Fruit fly (Drosophila melanogaster): Measurements from ENCODE around the gene Reph.

Reph gene

DNA sequence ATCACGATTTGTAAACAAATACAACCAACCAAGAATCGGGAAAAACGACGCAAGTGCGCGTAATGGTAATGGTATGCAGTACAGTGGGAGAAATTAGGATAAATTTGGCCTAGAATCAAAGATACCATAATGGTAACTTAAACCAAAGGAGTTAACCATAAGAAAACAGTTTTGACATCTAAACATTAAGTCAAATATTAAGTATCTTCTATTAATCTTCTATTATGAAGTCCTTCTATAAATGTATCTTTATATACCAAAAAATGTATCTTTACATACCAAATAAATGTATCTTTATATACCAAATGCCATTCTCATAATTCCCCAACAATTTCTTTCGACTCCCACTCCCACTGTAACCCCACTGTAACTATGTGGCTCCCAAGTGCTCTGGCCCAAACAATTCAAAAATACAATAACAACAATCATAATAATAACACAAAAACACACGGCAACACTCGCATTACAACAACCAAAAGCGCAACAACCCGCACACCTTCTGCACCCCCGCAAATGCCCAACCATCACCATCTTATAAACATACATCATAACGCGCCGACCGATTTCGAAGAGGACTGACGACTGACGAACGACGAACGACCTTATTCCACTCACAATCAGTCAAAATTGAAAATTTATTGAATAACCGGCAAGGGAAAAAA, 52.3 kb downstream of the Reph start (continued):
- TF ChIP-seq CG17385 (GFP tag; optimal IDR thresholded peaks at IDR 0.05), result peak; percentile 22
- TF ChIP-seq Bdp1 (GFP tag; optimal IDR thresholded peaks at IDR 0.05), result no peak
- TF ChIP-seq CG12942 (GFP tag; optimal IDR thresholded peaks at IDR 0.05), result no peak
- no peak for TF ChIP-seq H2.0 (GFP tag; IDR thresholded peaks at IDR 0.05)
- no peak for TF ChIP-seq CG13775 (GFP tag; optimal IDR thresholded peaks at IDR 0.05)
- TF ChIP-seq YL-1 (GFP tag; optimal IDR thresholded peaks at IDR 0.05), result no peak
- TF ChIP-seq Gsc (GFP tag; IDR thresholded peaks at IDR 0.05), result no peak
- no peak for TF ChIP-seq CG4617 (GFP tag; optimal IDR thresholded peaks at IDR 0.05; ENCODE audit: borderline replicate concordance)
- TF ChIP-seq Dip2 (GFP tag; IDR thresholded peaks at IDR 0.05), result no peak; the same call in 1 of the 2 replicates
- peak; percentile 21 for TF ChIP-seq CG14710 (tag; optimal IDR thresholded peaks at IDR 0.05)
- TF ChIP-seq CG18764 (GFP tag; optimal IDR thresholded peaks at IDR 0.05), result no peak
- peak; percentile 54 for TF ChIP-seq CG11504 (tag; optimal IDR thresholded peaks at IDR 0.05)
- no peak for TF ChIP-seq B-H2 (GFP tag; optimal IDR thresholded peaks at IDR 0.05)
- TF ChIP-seq wek (GFP tag; optimal IDR thresholded peaks at IDR 0.05), result no peak
- TF ChIP-seq Drgx (GFP tag; IDR thresholded peaks at IDR 0.05), result no peak
- TF ChIP-seq CG1602 (GFP tag; optimal IDR thresholded peaks at IDR 0.05), result no peak
- TF ChIP-seq CG10654 (GFP tag; optimal IDR thresholded peaks at IDR 0.05), result no peak
- TF ChIP-seq CG30403 (GFP tag; optimal IDR thresholded peaks at IDR 0.05), result peak; percentile 2
- no peak for TF ChIP-seq maf-S (GFP tag; optimal IDR thresholded peaks at IDR 0.05)
- no peak for TF ChIP-seq gsb-n (tag; optimal IDR thresholded peaks at IDR 0.05)
- no peak for TF ChIP-seq gsb (GFP tag; IDR thresholded peaks at IDR 0.05)
- TF ChIP-seq CG3407 (GFP tag; optimal IDR thresholded peaks at IDR 0.05), result no peak
- no peak for TF ChIP-seq tna (GFP tag; IDR thresholded peaks at IDR 0.05; ENCODE audit: partially characterized antibody)
- TF ChIP-seq CG33557 (GFP tag; optimal IDR thresholded peaks at IDR 0.05), result peak; percentile 2
- no peak for TF ChIP-seq vvl (GFP tag; IDR thresholded peaks at IDR 0.05)
- TF ChIP-seq lab (GFP tag; optimal IDR thresholded peaks at IDR 0.05), result no peak
- TF ChIP-seq Hr78 (GFP tag; optimal IDR thresholded peaks at IDR 0.05), result no peak
- no peak for TF ChIP-seq CG16813 (GFP tag; IDR thresholded peaks at IDR 0.05; ENCODE audit: partially characterized antibody)
- no peak for TF ChIP-seq Doc2 (GFP tag; IDR thresholded peaks at IDR 0.05)
- no peak for TF ChIP-seq eyg (GFP tag; optimal IDR thresholded peaks at IDR 0.05)
- no peak for TF ChIP-seq lilli (GFP tag; optimal IDR thresholded peaks at IDR 0.05)
- no peak for TF ChIP-seq scrt (GFP tag; optimal IDR thresholded peaks at IDR 0.05)
- TF ChIP-seq CG6175 (GFP tag; IDR thresholded peaks at IDR 0.05), result no peak
- no peak for TF ChIP-seq abd-A (tag; optimal IDR thresholded peaks at IDR 0.05)
- TF ChIP-seq CG17328 (GFP tag; IDR thresholded peaks at IDR 0.05), result 0 out of 2 replicates have a peak, but pooled peaks have one; percentile 6
- peak; percentile 46 for TF ChIP-seq fd96Cb (tag; optimal IDR thresholded peaks at IDR 0.05)
- TF ChIP-seq hbn (GFP tag; IDR thresholded peaks at IDR 0.05; ENCODE audit: partially characterized antibody), result no peak
- no peak for TF ChIP-seq CG14014 (GFP tag; IDR thresholded peaks at IDR 0.05)
- no peak for TF ChIP-seq h (optimal IDR thresholded peaks at IDR 0.05)
- no peak for TF ChIP-seq CTCF (GFP tag; optimal IDR thresholded peaks at IDR 0.05)
- no peak for TF ChIP-seq Fer3 (tag; optimal IDR thresholded peaks at IDR 0.05)
- TF ChIP-seq NC2β (GFP tag; optimal IDR thresholded peaks at IDR 0.05), result no peak
- no peak for TF ChIP-seq Dad (GFP tag; optimal IDR thresholded peaks at IDR 0.05)
- TF ChIP-seq dysf (GFP tag; IDR thresholded peaks at IDR 0.05), result peak; percentile 41; the same call in 1 of the 3 replicates
- no peak for TF ChIP-seq Chrac-16 (GFP tag; optimal IDR thresholded peaks at IDR 0.05)
- no peak for TF ChIP-seq Neu2 (GFP tag; optimal IDR thresholded peaks at IDR 0.05; ENCODE audit: borderline replicate concordance)
- TF ChIP-seq CG1832 (GFP tag; optimal IDR thresholded peaks at IDR 0.05), result no peak
- TF ChIP-seq MESR4 (GFP tag; optimal IDR thresholded peaks at IDR 0.05), result no peak
- TF ChIP-seq CG14860 (GFP tag; IDR thresholded peaks at IDR 0.05; ENCODE audit: partially characterized antibody), result no peak
- TF ChIP-seq HmgZ (tag; optimal IDR thresholded peaks at IDR 0.05), result no peak
- TF ChIP-seq wdn (GFP tag; IDR thresholded peaks at IDR 0.05), result no peak
